Fruit fly (Drosophila melanogaster) whole organism, embryonic: ENCODE results near the gene CG43181.

Source experiments
- CG12299 ChIP-seq: fragments of 200-800 bp; sonication (Bioruptor generic); optimal IDR thresholded peaks from 2 replicates; lab custom pipeline; 2018; ENCODE audit warnings: missing biosample characterization, mild to moderate bottlenecking, missing genetic modification characterization
- CG13287 ChIP-seq: fragments of 200-800 bp; sonication (Bioruptor generic); IDR thresholded peaks from 2 replicates; pipeline ENCODE4 v1.3.6; 2022; ENCODE audit warnings: missing biosample characterization, missing genetic modification characterization; ENCODE audit not compliant: partially characterized antibody
- CG15479 ChIP-seq: fragments of 200-800 bp; sonication (Bioruptor generic); optimal IDR thresholded peaks from 3 replicates; lab custom pipeline; 2019; ENCODE audit warnings: missing biosample characterization, mild to moderate bottlenecking, missing genetic modification characterization, moderate library complexity
- CG16813 ChIP-seq: fragments of 200-800 bp; sonication (Bioruptor generic); IDR thresholded peaks from 3 replicates; pipeline ENCODE4 v1.3.6; 2022; ENCODE audit warnings: missing biosample characterization, missing genetic modification characterization; ENCODE audit not compliant: partially characterized antibody
- CG42726 ChIP-seq: fragments of 200-800 bp; sonication (Bioruptor generic); IDR thresholded peaks from 2 replicates; pipeline ENCODE4 v1.3.6; 2022; ENCODE audit warnings: missing biosample characterization, missing genetic modification characterization; ENCODE audit not compliant: partially characterized antibody
- CG4424 ChIP-seq: fragments of 200-800 bp; sonication (Bioruptor generic); optimal IDR thresholded peaks from 3 replicates; lab custom pipeline; 2016; ENCODE audit warnings: missing biosample characterization, missing genetic modification characterization
- CG8388 ChIP-seq: fragments of 200-800 bp; sonication (Bioruptor generic); optimal IDR thresholded peaks from 2 replicates; lab custom pipeline; 2019; ENCODE audit warnings: missing biosample characterization, mild to moderate bottlenecking, missing genetic modification characterization, moderate library complexity
- Dfd ChIP-seq, 2 experiments: fragments of >200 bp; optimal IDR thresholded peaks; 2 replicates each; lab custom pipeline; 2017; ENCODE audit warnings: missing biosample characterization in 2 of 2, missing genetic modification characterization in 2 of 2
- Drgx ChIP-seq: fragments of 200-800 bp; sonication (Bioruptor generic); IDR thresholded peaks from 2 replicates; pipeline ENCODE4 v1.3.6; 2022; ENCODE audit warnings: missing biosample characterization, missing genetic modification characterization
- Ets65A ChIP-seq: fragments of 200-800 bp; sonication (Bioruptor generic); peaks from one replicate; lab custom pipeline; 2016; ENCODE audit warnings: missing biosample characterization, missing genetic modification characterization
- H15 ChIP-seq: fragments of 200-800 bp; sonication (Bioruptor generic); IDR thresholded peaks from 3 replicates; pipeline ENCODE4 v1.3.6; 2022; ENCODE audit warnings: missing biosample characterization, missing genetic modification characterization
- HLH3B ChIP-seq: fragments of 200-800 bp; sonication (Bioruptor generic); IDR thresholded peaks from 2 replicates; pipeline ENCODE4 v1.3.6; 2022; ENCODE audit warnings: missing biosample characterization, missing genetic modification characterization
- Myb ChIP-seq: fragments of 200-800 bp; sonication (Bioruptor generic); optimal IDR thresholded peaks from 2 replicates; lab custom pipeline; 2016; ENCODE audit warnings: missing biosample characterization, missing genetic modification characterization
- Rx ChIP-seq: fragments of 200-800 bp; sonication (Bioruptor generic); IDR thresholded peaks from 2 replicates; pipeline ENCODE4 v1.3.6; 2022; ENCODE audit warnings: missing biosample characterization, missing genetic modification characterization
- Stat92E ChIP-seq, 3 experiments: fragments of >200 bp in 2 of 3; fragments of 200-800 bp in 1 of 3; sonication (Bioruptor generic) in 1 of 3; optimal IDR thresholded peaks; 2 replicates each; lab custom pipeline; 2017 to 2019; ENCODE audit warnings: missing biosample characterization in 3 of 3, missing genetic modification characterization in 3 of 3, mild to moderate bottlenecking in 1 of 3, moderate library complexity in 1 of 3
- ac ChIP-seq: fragments of 200-800 bp; sonication (Bioruptor generic); optimal IDR thresholded peaks from 3 replicates; lab custom pipeline; 2017; ENCODE audit warnings: missing biosample characterization, mild to moderate bottlenecking, missing genetic modification characterization
- cad ChIP-seq: fragments of >200 bp; optimal IDR thresholded peaks from 2 replicates; lab custom pipeline; 2017; ENCODE audit warnings: missing biosample characterization, missing genetic modification characterization
- dimm ChIP-seq: fragments of 200-800 bp; sonication (Bioruptor generic); IDR thresholded peaks from 2 replicates; pipeline ENCODE4 v1.3.6; 2022; ENCODE audit warnings: missing biosample characterization, missing genetic modification characterization
- ewg ChIP-seq: fragments of 200-800 bp; sonication (Bioruptor generic); optimal IDR thresholded peaks from 3 replicates; lab custom pipeline; 2017; ENCODE audit warnings: mild to moderate bottlenecking, missing biosample characterization, missing genetic modification reagents, missing genetic modification characterization
- exex ChIP-seq: fragments of 200-800 bp; sonication (Bioruptor generic); optimal IDR thresholded peaks from 4 replicates; lab custom pipeline; 2018; ENCODE audit warnings: missing biosample characterization, mild to moderate bottlenecking, missing genetic modification characterization, moderate library complexity
- fru ChIP-seq: fragments of >200 bp; optimal IDR thresholded peaks from 2 replicates; lab custom pipeline; 2017
- grn ChIP-seq: fragments of 200-800 bp; sonication (Bioruptor generic); optimal IDR thresholded peaks from 3 replicates; lab custom pipeline; 2017; ENCODE audit warnings: missing biosample characterization, missing genetic modification characterization
- klu ChIP-seq: fragments of 200-800 bp; sonication (Bioruptor generic); IDR thresholded peaks from 2 replicates; pipeline ENCODE4 v1.3.6; 2022; ENCODE audit warnings: missing biosample characterization, missing genetic modification characterization
- nerfin-2 ChIP-seq: fragments of 200-800 bp; sonication (Bioruptor generic); IDR thresholded peaks from 2 replicates; pipeline ENCODE4 v1.3.6; 2022; ENCODE audit warnings: missing biosample characterization, missing genetic modification characterization; ENCODE audit not compliant: partially characterized antibody
- onecut ChIP-seq: fragments of 200-800 bp; sonication (Bioruptor generic); IDR thresholded peaks from 2 replicates; pipeline ENCODE4 v1.3.6; 2022; ENCODE audit warnings: missing biosample characterization, missing genetic modification characterization
- pb ChIP-seq: fragments of 200-800 bp; sonication (Bioruptor generic); optimal IDR thresholded peaks from 3 replicates; lab custom pipeline; 2016; ENCODE audit warnings: missing biosample characterization, missing genetic modification characterization
- ro ChIP-seq: fragments of 200-800 bp; sonication (Bioruptor generic); IDR thresholded peaks from 2 replicates; pipeline ENCODE4 v1.3.6; 2022; ENCODE audit warnings: missing biosample characterization, missing genetic modification characterization
- sens ChIP-seq: fragments of 200-800 bp; sonication (Bioruptor generic); peaks from one replicate; lab custom pipeline; 2016; ENCODE audit warnings: missing biosample characterization, missing genetic modification characterization
- tap ChIP-seq: fragments of 200-800 bp; optimal IDR thresholded peaks from 3 replicates; lab custom pipeline; 2019; ENCODE audit warnings: missing biosample characterization, mild to moderate bottlenecking, missing genetic modification characterization, moderate library complexity
- tll ChIP-seq, 2 experiments: fragments of 200-800 bp in 1 of 2; fragments of >200 bp in 1 of 2; sonication (Bioruptor generic) in 1 of 2; optimal IDR thresholded peaks; 2 replicates each; lab custom pipeline; 2017 to 2019; ENCODE audit warnings: missing biosample characterization in 2 of 2, missing genetic modification characterization in 2 of 2, mild to moderate bottlenecking in 1 of 2, moderate library complexity in 1 of 2
- unpg ChIP-seq: fragments of 200-800 bp; sonication (Bioruptor generic); optimal IDR thresholded peaks from 3 replicates; lab custom pipeline; 2018; ENCODE audit warnings: missing biosample characterization, mild to moderate bottlenecking, missing genetic modification characterization, moderate library complexity
- zen ChIP-seq: fragments of 200-800 bp; sonication (Bioruptor generic); optimal IDR thresholded peaks from 3 replicates; lab custom pipeline; 2018; ENCODE audit warnings: missing biosample characterization, mild to moderate bottlenecking, missing genetic modification characterization, moderate library complexity

CG43181 gene

DNA sequence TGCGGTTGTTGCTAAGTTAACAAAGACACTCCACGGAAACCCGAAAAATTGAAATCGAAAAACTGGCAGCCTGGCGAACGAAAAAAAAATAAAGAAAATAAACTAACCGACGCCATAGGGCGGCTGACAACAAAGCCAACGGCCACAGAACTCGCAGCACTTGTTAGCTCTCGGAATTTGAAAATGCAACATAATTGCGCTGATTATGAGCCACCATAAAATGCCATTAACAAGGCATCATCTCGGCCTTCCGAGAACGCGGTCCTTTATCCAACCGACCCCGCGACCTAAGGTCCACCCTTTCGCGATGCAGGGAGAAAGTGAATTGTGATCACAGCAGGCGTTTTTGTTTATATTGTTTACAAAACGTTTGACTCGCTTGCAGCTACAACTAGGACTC lies 27.0 kb downstream of the CG43181 start:
- TF ChIP-seq klu (GFP tag; lab: Robert Waterston, UW) = no peak
- TF ChIP-seq tll (GFP tag; optimal IDR thresholded peaks at IDR 0.05; lab: Kevin White, UChicago) = peak in 1 of 2 experiments; percentile 52
- peak; percentile 38 for TF ChIP-seq zen (tag; lab: Kevin White, UChicago)
- TF ChIP-seq CG16813 = no peak
- TF ChIP-seq cad (GFP tag; lab: Kevin White, UChicago) = peak; percentile 78

DNA sequence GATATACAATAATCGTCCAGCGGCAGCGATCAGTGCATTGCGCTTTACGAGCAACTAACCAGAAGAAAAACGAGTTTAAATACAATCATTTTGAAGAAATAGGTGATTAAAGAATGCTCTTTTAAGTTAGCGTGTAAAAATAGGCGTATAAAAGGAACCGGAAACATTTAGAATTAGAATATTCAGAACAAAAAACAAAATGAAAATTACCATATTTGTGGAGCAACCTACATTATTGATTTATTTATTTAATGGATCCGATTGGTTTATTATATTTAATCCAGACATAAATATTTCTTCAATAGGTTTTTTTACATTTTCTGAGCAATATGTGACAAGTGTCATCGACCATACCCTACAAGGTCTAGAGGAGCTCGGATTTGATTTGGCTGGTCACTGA lies 28.0 kb downstream of the CG43181 start:
- no peak for TF ChIP-seq onecut (GFP tag; lab: Robert Waterston, UW)
- no peak for TF ChIP-seq tap (tag; lab: Kevin White, UChicago)
- no peak for TF ChIP-seq Myb (GFP tag; lab: Kevin White, UChicago)
- TF ChIP-seq CG42726 (GFP tag; lab: Robert Waterston, UW) = no peak
- TF ChIP-seq pb (GFP tag; lab: Kevin White, UChicago) = no peak
- no peak for TF ChIP-seq CG12299 (tag; lab: Kevin White, UChicago)
- TF ChIP-seq H15 (GFP tag; lab: Robert Waterston, UW) = no peak

DNA sequence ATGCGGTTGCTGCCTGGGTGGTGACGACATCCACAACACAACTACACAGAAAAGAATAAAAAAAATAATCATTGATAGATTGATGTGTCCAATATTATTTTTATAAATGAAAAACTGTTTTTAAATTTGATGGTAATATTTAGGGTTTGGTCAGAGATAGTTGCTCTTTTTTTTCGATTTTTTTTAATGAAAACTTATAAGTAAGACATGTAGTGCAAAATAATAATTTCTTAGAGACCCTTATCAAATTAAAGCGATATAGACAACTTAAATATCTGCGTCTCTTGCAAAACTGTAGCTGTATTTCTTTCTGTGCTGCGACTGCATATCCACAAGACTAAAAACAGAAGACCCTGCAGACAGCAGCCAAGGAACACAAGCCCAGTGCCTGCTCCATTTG lies 29.2 kb downstream of the CG43181 start:
- TF ChIP-seq exex (tag; lab: Kevin White, UChicago) (no peak), Stat92E (GFP tag; optimal IDR thresholded peaks at IDR 0.05; lab: Kevin White, UChicago) (no peak)
- TF ChIP-seq, all 482 proteins: peak for 0

DNA sequence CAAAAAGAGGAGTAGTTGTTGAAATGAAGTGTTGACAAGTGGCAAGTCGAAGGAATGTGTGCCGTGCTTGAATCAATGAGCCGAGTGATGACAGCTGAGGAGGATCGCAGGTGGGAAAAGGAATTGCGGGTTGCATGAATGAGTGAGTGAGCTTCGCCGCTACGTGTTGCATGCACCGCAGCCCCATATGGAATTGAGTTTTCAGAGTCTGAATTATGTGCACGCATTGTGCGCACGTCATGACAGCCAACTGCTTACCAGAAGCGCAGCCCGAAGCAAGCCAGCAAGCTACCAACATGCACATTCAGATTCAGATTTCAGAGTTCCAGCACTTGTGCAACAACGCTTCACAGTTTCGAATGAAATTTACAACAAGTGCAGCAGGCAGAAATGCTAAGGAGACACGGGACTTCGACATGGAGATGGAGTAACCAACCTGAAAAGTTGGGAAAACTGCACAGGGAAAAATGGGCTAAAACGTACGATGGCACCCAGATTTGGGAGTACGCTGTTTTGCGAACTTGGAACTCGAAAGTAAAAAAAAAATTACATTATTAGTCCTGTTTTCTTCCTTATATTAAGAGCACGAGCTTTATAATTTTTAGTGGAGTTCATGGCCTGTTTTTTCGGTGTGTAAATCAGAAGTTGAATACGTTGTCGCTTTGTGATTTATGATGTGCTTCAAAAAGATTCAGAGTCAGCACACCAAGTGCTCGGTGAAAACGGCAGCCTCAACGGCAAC lies 35.6 kb downstream of the CG43181 start:
- TF ChIP-seq Rx (GFP tag; lab: Robert Waterston, UW) (no peak), CG15479 (GFP tag; lab: Kevin White, UChicago) (no peak), Drgx (GFP tag; lab: Robert Waterston, UW) (0 out of 2 replicates have a peak, but pooled peaks have one; percentile 11)

DNA sequence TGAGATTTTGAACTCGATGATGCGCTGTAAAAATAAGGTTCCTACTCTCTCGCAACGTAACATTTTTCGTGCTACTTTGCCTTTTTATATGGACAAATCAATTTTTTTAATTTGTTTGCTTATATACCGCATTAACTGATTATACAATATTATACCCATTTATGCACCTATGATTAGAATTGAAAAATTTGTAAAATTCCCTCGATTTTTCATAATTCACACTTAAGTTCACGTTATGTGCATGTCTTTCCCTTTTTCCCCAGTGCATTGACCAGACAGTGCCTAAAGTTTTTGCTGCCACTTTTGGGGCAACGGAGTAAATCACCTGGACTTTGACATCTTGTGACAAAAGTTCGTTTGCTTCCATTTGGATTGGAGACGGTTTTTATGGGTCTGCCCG lies 40.1 kb downstream of the CG43181 start:
- TF ChIP-seq CG4424 (GFP tag; lab: Kevin White, UChicago) (no peak), CG8388 (GFP tag; lab: Kevin White, UChicago) (peak; percentile 72), dimm (GFP tag; lab: Robert Waterston, UW) (no peak), nerfin-2 (GFP tag; lab: Robert Waterston, UW) (no peak), sens (GFP tag; lab: Kevin White, UChicago) (peak; percentile 56), Dfd (GFP tag; optimal IDR thresholded peaks at IDR 0.05; lab: Kevin White, UChicago) (no peak)
- TF ChIP-seq, all 482 proteins: peak for 2

DNA sequence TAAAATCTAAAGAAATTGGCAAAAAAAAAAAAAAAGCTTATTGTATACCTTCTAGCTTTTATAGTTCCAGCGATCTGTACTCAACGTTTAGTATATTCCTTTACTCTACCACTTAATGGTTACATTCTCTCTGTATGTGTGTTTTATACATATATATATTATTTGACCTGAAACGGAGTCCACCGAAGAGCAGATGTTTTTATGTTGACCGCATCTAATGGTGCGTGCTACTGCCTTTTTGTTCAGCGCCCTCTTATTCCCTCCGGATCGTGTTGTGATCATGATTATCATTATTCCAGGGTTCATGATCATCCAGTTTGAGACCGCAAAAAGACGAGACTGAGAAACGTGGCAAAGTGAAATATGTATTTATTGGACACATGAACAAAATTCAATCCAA lies 41.9 kb downstream of the CG43181 start:
- TF ChIP-seq sens (GFP tag; lab: Kevin White, UChicago) (peak; percentile 62), ac (peak; percentile 90), Ets65A (peak; percentile 26), fru (lab: Kevin White, UChicago) (no peak)

DNA sequence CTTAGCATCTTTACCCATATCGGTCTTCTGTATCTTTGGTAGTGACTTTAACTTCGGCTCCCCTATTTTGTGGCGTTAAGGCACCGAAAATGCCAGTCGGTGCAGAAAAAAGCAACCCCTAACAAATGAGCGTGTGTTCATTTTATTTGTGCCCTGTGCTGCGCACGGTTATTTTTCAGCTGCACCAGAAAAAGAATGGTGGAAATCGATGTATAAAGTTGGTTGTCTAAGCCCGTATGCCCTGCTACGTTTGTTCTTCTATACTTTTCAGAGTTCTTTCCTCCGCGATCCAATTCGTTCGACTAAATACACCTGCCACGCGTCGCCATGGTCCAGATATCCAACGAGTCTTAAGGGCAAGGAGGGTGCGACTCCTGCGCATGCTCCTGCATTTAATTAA lies 42.6 kb downstream of the CG43181 start:
- TF ChIP-seq HLH3B (GFP tag; lab: Robert Waterston, UW) (no peak), grn (GFP tag; lab: Kevin White, UChicago) (peak; percentile 37), unpg (GFP tag; lab: Kevin White, UChicago) (no peak), CG13287 (GFP tag; lab: Robert Waterston, UW) (no peak), ro (GFP tag; lab: Robert Waterston, UW) (no peak), ac (peak; percentile 93), ewg (peak; percentile 39)
